Worm (Caenorhabditis elegans): Measurements from ENCODE around the gene btb-16.

DNA sequence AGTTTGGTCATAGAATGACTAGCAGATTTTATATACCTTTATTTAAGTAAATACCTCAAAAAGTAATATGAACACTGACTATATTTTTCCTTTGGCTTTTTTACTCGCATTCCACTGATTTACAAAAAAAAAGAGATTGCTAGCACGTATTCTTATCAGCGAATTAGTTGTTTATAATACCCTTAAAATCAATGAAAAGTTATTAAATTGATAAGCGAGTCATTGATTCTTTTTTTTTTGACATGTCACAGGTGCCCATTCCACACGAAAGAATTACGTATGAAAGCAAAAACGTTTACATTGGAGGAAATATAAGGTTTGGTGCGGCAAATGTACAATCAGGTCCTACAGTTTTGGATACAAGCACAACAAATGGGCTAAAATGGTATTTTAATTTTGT lies 1.5 kb upstream of the btb-16 start, which contains the start of gene btb-17:
- TF ChIP-seq lin-13 (GFP tag; optimal IDR thresholded peaks at IDR 0.05): no peak
- no peak for TF ChIP-seq nhr-11 (tag; optimal IDR thresholded peaks at IDR 0.05)
- TF ChIP-seq fkh-10 (GFP tag; optimal IDR thresholded peaks at IDR 0.05): no peak
- no peak for TF ChIP-seq mef-2 (tag; optimal IDR thresholded peaks at IDR 0.05)
- TF ChIP-seq egl-13 (tag; optimal IDR thresholded peaks at IDR 0.05): no peak
- no peak for TF ChIP-seq pag-3 (tag; optimal IDR thresholded peaks at IDR 0.05; ENCODE audit: borderline replicate concordance, insufficient read depth)
- no peak for TF ChIP-seq nhr-237 (tag; optimal IDR thresholded peaks at IDR 0.05)
- no peak for TF ChIP-seq nhr-76 (tag; optimal IDR thresholded peaks at IDR 0.05)
- TF ChIP-seq sup-37 (GFP tag; optimal IDR thresholded peaks at IDR 0.05): no peak
- no peak for TF ChIP-seq grh-1 (GFP tag; IDR thresholded peaks at IDR 0.05)
- TF ChIP-seq fos-1 (tag; optimal IDR thresholded peaks at IDR 0.05): no peak
- no peak for TF ChIP-seq ces-1 (GFP tag; optimal IDR thresholded peaks at IDR 0.05)
- TF ChIP-seq irx-1 (tag; optimal IDR thresholded peaks at IDR 0.05): no peak

Data from whole organism, L1 larva.